Fruit fly (Drosophila melanogaster) Kc167 (cell line): ENCODE results near the gene CG34282.

Experiments used
- h ChIP-seq: fragments of >200 bp; optimal IDR thresholded peaks from 3 replicates; lab custom pipeline; 2018; ENCODE audit warnings: missing external identifiers
- insv ChIP-seq: fragments of >200 bp; optimal IDR thresholded peaks from 3 replicates; lab custom pipeline; 2018; ENCODE audit warnings: missing external identifiers

dm6 chr3R:18731241-18731640, 36.2 kb downstream of the CG34282 start:
- no peak for TF ChIP-seq h (lab: Kevin White, UChicago)
- no peak for TF ChIP-seq insv
